Fruit fly (Drosophila melanogaster) whole organism: ENCODE measurements around the gene Alp12.

Experiments
- Dll ChIP-seq: fragments of >200 bp; optimal IDR thresholded peaks from 2 replicates; lab custom pipeline; 2017
- EcR ChIP-seq, 2 experiments: fragments of >200 bp; optimal IDR thresholded peaks; 2 replicates each; lab custom pipeline; 2017; ENCODE audit warnings: missing biosample characterization in 2 of 2, missing genetic modification characterization in 2 of 2, missing genetic modification reagents in 2 of 2
- pan ChIP-seq: fragments of >200 bp; optimal IDR thresholded peaks from 2 replicates; lab custom pipeline; 2017
- usp ChIP-seq: fragments of >200 bp; optimal IDR thresholded peaks from 2 replicates; lab custom pipeline; 2017; ENCODE audit warnings: missing biosample characterization, missing genetic modification characterization, mixed read lengths

dm6 chr2L:19416602-19417497, 7.0 kb upstream of the Alp12 start, which contains the start of gene Lectin-galC1:
- TF ChIP-seq pan: no peak
- no peak for TF ChIP-seq usp (GFP tag; lab: Kevin White, UChicago)
- no peak for TF ChIP-seq EcR (GFP tag; optimal IDR thresholded peaks at IDR 0.05; lab: Kevin White, UChicago)
- no peak for TF ChIP-seq Dll (lab: Kevin White, UChicago)
